Worm (Caenorhabditis elegans): ENCODE results near the gene C06H5.13.
"Not testable (repeated sequence)": the region's sequence is repeated elsewhere in the genome, so short reads cannot be mapped to it uniquely, and the experiment has no call there.

Gene C06H5.13

DNA sequence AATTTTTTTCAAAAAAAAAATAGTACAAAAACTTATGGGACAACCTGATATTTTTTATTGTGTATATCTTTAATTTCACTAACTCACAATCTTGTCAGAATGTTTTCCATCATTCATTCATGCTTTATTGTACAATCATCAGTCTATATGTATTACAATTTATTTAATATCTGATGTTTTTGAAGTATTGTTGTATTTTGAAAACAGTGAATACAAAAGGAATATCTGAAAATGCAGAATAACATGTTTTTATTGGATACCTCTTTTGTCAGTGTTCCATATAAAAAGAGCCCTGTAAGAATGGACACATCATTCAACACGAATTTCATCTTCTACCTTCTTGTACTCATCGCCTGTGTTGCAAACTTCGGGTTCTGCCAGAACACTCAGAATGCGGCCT lies 6.3 kb upstream of the C06H5.13 start, which contains the start of gene C06H5.14:
Gene C06H5.14 (plus strand): TSS at position 301 of the 400 bp plus-strand sequence.
- not testable (repeated sequence) for TF ChIP-seq ceh-2, unc-86, odd-2 (tag; optimal IDR thresholded peaks at IDR 0.05)

DNA sequence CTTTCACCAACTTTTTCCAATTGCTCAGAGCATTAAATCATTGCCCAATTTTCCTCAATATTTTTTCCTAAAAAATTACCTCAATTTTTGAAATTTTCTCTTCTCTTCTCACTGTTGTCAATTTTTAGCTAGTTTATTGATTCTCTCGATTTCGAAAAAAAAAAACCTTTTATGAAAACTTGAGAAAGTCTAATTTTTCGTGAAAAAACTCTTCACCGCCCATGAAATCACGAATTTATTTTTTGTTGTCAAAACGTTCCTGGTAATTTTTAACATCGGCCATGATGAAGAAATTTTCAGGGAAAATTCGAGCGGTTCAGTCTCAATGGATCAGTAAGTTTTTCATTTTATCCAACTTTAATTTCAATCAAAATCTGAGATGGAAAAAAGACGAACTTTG lies 2.0 kb upstream of the C06H5.13 start, which contains the start of gene fbxa-157:
Gene fbxa-157 (plus strand): TSS at position 301 of the 400 bp plus-strand sequence.
- TF ChIP-seq tbx-2 (tag; optimal IDR thresholded peaks at IDR 0.05) (no peak), pros-1 (tag; optimal IDR thresholded peaks at IDR 0.05) (no peak)

DNA sequence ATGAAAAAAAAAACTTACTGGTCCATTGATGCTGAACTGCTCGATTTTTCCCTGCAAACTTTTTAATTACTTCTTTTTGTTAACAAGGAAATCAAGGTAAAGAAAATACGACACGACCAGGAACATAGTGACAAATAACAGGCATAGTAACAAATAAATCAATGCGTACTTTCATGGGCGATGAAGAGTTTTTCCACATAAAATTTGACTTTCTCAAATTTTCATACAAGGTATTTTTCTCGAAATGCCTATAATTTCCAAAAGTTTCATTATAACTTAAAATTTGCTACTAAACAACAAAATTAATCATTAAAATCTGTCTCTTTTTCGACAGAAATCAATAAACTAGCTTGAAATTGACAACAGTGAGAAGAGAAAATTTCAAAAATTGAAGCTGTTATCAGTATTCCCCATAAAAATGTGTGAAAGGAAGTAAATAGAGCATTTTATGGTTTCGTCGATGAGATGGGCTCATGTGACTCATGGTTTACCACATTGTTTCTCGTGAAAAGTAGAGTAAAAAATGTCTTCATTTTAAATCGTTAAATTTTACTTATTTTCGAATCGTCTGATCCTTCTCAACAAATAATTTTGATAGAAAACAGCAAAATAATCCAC lies 701 bp downstream of the C06H5.13 start, which contains the start of gene fbxa-156:
Gene fbxa-156 (minus strand): TSS at position 51 of the 618 bp plus-strand sequence.
- TF ChIP-seq ceh-6 (GFP tag; optimal IDR thresholded peaks at IDR 0.05) (no peak), ceh-9 (tag; optimal IDR thresholded peaks at IDR 0.05) (no peak), ceh-48 (tag; optimal IDR thresholded peaks at IDR 0.05) (no peak), ceh-34 (tag; optimal IDR thresholded peaks at IDR 0.05) (no peak), pat-9 (tag; optimal IDR thresholded peaks at IDR 0.05) (no peak), sox-4 (tag; optimal IDR thresholded peaks at IDR 0.05) (no peak), hlh-8 (tag; optimal IDR thresholded peaks at IDR 0.05) (no peak), C08G9.2 (tag; optimal IDR thresholded peaks at IDR 0.05) (no peak), ceh-30 (tag; optimal IDR thresholded peaks at IDR 0.05) (no peak), rnt-1 (tag; optimal IDR thresholded peaks at IDR 0.05) (no peak), pag-3 (tag; optimal IDR thresholded peaks at IDR 0.05; ENCODE audit: borderline replicate concordance) (no peak), hlh-30 (tag; optimal IDR thresholded peaks at IDR 0.05; ENCODE audit: insufficient read depth) (no peak), dve-1 (tag; optimal IDR thresholded peaks at IDR 0.05) (no peak), pqm-1 (tag; optimal IDR thresholded peaks at IDR 0.05) (no peak), tbx-2 (tag; optimal IDR thresholded peaks at IDR 0.05) (no peak), sdc-2 (tag; optimal IDR thresholded peaks at IDR 0.05) (no peak), elt-2 (tag; optimal IDR thresholded peaks at IDR 0.05) (no peak)

DNA sequence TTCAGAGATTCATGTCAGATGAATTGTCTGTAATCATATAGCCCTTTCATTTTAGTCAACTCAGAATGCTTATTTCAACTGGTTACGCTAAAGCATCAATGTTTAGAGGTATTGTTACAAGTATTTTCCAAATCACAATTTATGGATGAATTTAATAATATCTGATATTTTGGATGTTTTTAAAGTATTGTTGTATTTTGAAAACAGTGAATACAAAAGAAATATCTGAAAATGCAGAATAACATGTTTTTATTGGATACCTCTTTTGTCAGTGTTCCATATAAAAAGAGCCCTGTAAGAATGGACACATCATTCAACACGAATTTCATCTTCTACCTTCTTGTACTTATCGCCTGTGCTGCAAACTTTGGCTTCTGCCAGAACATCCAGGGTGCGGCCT lies 3.1 kb downstream of the C06H5.13 start, which contains the start of gene C06H5.12:
Gene C06H5.12 (plus strand): TSS at position 301 of the 400 bp plus-strand sequence.
- TF ChIP-seq ets-4 (tag; optimal IDR thresholded peaks at IDR 0.05); unc-3 (GFP tag; conservative IDR thresholded peaks at IDR 0.05); unc-3 (tag; optimal IDR thresholded peaks at IDR 0.05); ttx-3 (tag; optimal IDR thresholded peaks at IDR 0.05): not testable (repeated sequence)

DNA sequence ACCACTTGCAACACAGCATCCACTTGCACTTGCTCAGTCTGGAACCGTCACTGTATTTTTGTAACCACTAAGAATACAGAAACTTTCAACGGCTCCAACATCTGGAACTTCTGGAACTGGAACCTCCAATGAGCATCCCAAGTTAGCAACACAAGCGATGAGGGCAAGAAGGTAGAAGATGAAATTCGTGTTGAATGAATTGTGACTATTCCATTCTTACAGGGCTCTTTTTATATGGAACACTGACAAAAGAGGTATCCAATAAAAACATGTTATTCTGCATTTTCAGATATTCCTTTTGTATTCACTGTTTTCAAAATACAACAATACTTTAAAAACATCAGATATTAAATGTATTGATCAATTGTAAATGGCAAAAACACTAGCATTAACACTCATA lies 3.6 kb downstream of the C06H5.13 start, which contains the start of gene C06H5.11:
Gene C06H5.11 (minus strand): TSS at position 101 of the 400 bp plus-strand sequence.
- TF ChIP-seq gmeb-2 (tag; optimal IDR thresholded peaks at IDR 0.05); pat-9 (tag; optimal IDR thresholded peaks at IDR 0.05); ceh-45 (GFP tag; IDR thresholded peaks at IDR 0.05): not testable (repeated sequence)

DNA sequence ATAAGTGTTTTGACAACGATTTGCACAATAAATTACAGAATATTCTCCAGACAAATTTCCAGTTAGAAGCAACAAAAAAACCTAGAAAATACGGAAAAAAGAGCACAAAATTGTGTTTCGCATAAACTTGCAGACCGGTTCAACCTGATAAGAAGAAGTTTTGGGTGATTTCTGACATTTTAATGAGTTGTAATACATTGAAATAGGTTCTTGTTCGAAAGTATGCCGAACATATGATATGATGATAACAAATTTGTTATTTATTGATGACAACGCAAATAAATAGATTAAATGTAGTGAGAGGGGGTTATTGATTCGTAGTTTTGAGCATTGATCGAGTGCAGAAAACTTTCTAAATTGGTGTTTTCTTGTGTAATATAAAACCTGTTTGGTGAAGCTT lies 6.2 kb downstream of the C06H5.13 start:
- no peak for TF ChIP-seq ceh-14 (tag; optimal IDR thresholded peaks at IDR 0.05)
- TF ChIP-seq ref-2 (tag; optimal IDR thresholded peaks at IDR 0.05) = no peak
- TF ChIP-seq eyg-1 (tag; optimal IDR thresholded peaks at IDR 0.05) = no peak
- no peak for TF ChIP-seq nhr-232 (tag; optimal IDR thresholded peaks at IDR 0.05)
- no peak for TF ChIP-seq dmd-4 (tag; optimal IDR thresholded peaks at IDR 0.05; ENCODE audit: borderline replicate concordance)
- no peak for TF ChIP-seq ceh-24 (tag; optimal IDR thresholded peaks at IDR 0.05)
- no peak for TF ChIP-seq ceh-31 (tag; optimal IDR thresholded peaks at IDR 0.05)
- TF ChIP-seq tbx-7 (tag; optimal IDR thresholded peaks at IDR 0.05) = no peak
- TF ChIP-seq unc-86 (tag; optimal IDR thresholded peaks at IDR 0.05) = no peak
- TF ChIP-seq pros-1 (tag; optimal IDR thresholded peaks at IDR 0.05) = no peak
- TF ChIP-seq ceh-9 (tag; optimal IDR thresholded peaks at IDR 0.05) = no peak
- no peak for TF ChIP-seq K02D7.2 (tag; optimal IDR thresholded peaks at IDR 0.05)
- TF ChIP-seq pha-4 (tag; optimal IDR thresholded peaks at IDR 0.05) = no peak
- no peak for TF ChIP-seq syd-9 (tag; optimal IDR thresholded peaks at IDR 0.05)
- TF ChIP-seq ceh-22 (tag; optimal IDR thresholded peaks at IDR 0.05) = no peak
- no peak for TF ChIP-seq fax-1 (tag; optimal IDR thresholded peaks at IDR 0.05)
- no peak for TF ChIP-seq hlh-8 (tag; optimal IDR thresholded peaks at IDR 0.05)
- TF ChIP-seq Y22D7AL.16 (tag; optimal IDR thresholded peaks at IDR 0.05) = no peak
- TF ChIP-seq T23F11.4 (GFP tag; optimal IDR thresholded peaks at IDR 0.05) = no peak

Data from whole organism, late embryonic.